Worm (Caenorhabditis elegans) whole organism, L3 larva: ENCODE data around the gene F38C2.4.

Experiments
- R02D3.7 ChIP-seq: fragments of 150-350 bp; optimal IDR thresholded peaks from 2 replicates; lab custom pipeline; 2014; ENCODE audit warnings: missing biosample characterization, missing genetic modification characterization
- ZK546.5 ChIP-seq: sonication (generic microtip); optimal IDR thresholded peaks from 2 replicates; lab custom pipeline; 2017; ENCODE audit warnings: missing biosample characterization, missing genetic modification characterization
- aly-2 ChIP-seq: fragments of 150-350 bp; optimal IDR thresholded peaks from 2 replicates; lab custom pipeline; 2014; ENCODE audit warnings: missing biosample characterization, missing genetic modification characterization
- ceh-16 ChIP-seq: sonication (generic microtip); optimal IDR thresholded peaks from 2 replicates; lab custom pipeline; 2017; ENCODE audit warnings: missing biosample characterization, missing genetic modification characterization
- ceh-82 ChIP-seq: fragments of 150-350 bp; optimal IDR thresholded peaks from 2 replicates; lab custom pipeline; 2014; ENCODE audit warnings: missing biosample characterization, missing genetic modification characterization
- ceh-9 ChIP-seq: sonication (generic microtip); optimal IDR thresholded peaks from 2 replicates; lab custom pipeline; 2018; ENCODE audit warnings: missing biosample characterization, missing genetic modification characterization
- daf-12 ChIP-seq: fragments of 150-350 bp; optimal IDR thresholded peaks from 2 replicates; lab custom pipeline; 2014; ENCODE audit warnings: missing biosample characterization, missing genetic modification reagents, missing genetic modification characterization
- egl-5 ChIP-seq: fragments of 150-350 bp; optimal IDR thresholded peaks from 2 replicates; lab custom pipeline; 2017; ENCODE audit warnings: missing biosample characterization, missing genetic modification reagents, missing genetic modification characterization, inconsistent platforms
- elt-1 ChIP-seq: fragments of 150-350 bp; optimal IDR thresholded peaks from 2 replicates; lab custom pipeline; 2014; ENCODE audit warnings: missing biosample characterization, missing genetic modification characterization
- elt-2 ChIP-seq: sonication (generic microtip); optimal IDR thresholded peaks from 2 replicates; lab custom pipeline; 2016; ENCODE audit warnings: missing genetic modification reagents, mild to moderate bottlenecking, missing genetic modification characterization, missing compliant biosample characterization
- eor-1 ChIP-seq, 2 experiments: fragments of 150-350 bp; optimal IDR thresholded peaks; 2 replicates each; lab custom pipeline; 2014 to 2018; ENCODE audit warnings: missing biosample characterization in 2 of 2, missing genetic modification characterization in 2 of 2
- fkh-2 ChIP-seq: fragments of 150-350 bp; optimal IDR thresholded peaks from 2 replicates; lab custom pipeline; 2014; ENCODE audit warnings: missing biosample characterization, missing genetic modification reagents, missing genetic modification characterization
- fos-1 ChIP-seq: fragments of 150-350 bp; optimal IDR thresholded peaks from 2 replicates; lab custom pipeline; 2014; ENCODE audit warnings: missing biosample characterization, missing genetic modification characterization
- hmg-11 ChIP-seq: sonication (generic microtip); optimal IDR thresholded peaks from 2 replicates; lab custom pipeline; 2016; ENCODE audit warnings: missing genetic modification characterization, missing compliant biosample characterization
- jun-1 ChIP-seq: fragments of 150-350 bp; optimal IDR thresholded peaks from 2 replicates; lab custom pipeline; 2014; ENCODE audit warnings: missing biosample characterization, missing genetic modification reagents, missing genetic modification characterization
- lin-15B ChIP-seq: fragments of 150-350 bp; optimal IDR thresholded peaks from 2 replicates; lab custom pipeline; 2014; ENCODE audit warnings: missing biosample characterization, missing genetic modification characterization
- lin-39 ChIP-seq: fragments of 150-350 bp; optimal IDR thresholded peaks from 2 replicates; lab custom pipeline; 2018; ENCODE audit warnings: missing biosample characterization, missing genetic modification reagents, missing genetic modification characterization
- lsy-12 ChIP-seq: sonication (generic microtip); optimal IDR thresholded peaks from 2 replicates; lab custom pipeline; 2016; ENCODE audit warnings: mild to moderate bottlenecking, missing genetic modification characterization, missing compliant biosample characterization
- mdl-1 ChIP-seq: fragments of 150-350 bp; optimal IDR thresholded peaks from 2 replicates; lab custom pipeline; 2014; ENCODE audit warnings: missing biosample characterization, missing genetic modification characterization
- mml-1 ChIP-seq: fragments of 150-350 bp; sonication (generic microtip); optimal IDR thresholded peaks from 3 replicates; lab custom pipeline; 2014; ENCODE audit warnings: missing biosample characterization, missing genetic modification characterization
- nfya-1 ChIP-seq: sonication (generic microtip); optimal IDR thresholded peaks from 2 replicates; lab custom pipeline; 2017; ENCODE audit warnings: missing genetic modification characterization, mild to moderate bottlenecking, missing compliant biosample characterization, antibody characterized with exemption, moderate library complexity; ENCODE audit not compliant: insufficient read depth
- nhr-11 ChIP-seq: fragments of 150-350 bp; optimal IDR thresholded peaks from 2 replicates; lab custom pipeline; 2014; ENCODE audit warnings: missing biosample characterization, missing genetic modification characterization
- nhr-12 ChIP-seq: fragments of 150-350 bp; optimal IDR thresholded peaks from 2 replicates; lab custom pipeline; 2014; ENCODE audit warnings: missing biosample characterization, missing genetic modification characterization
- nhr-23 ChIP-seq: fragments of 150-350 bp; optimal IDR thresholded peaks from 2 replicates; lab custom pipeline; 2014; ENCODE audit warnings: missing biosample characterization, missing genetic modification reagents, missing genetic modification characterization
- nhr-237 ChIP-seq: fragments of 150-350 bp; optimal IDR thresholded peaks from 2 replicates; lab custom pipeline; 2014; ENCODE audit warnings: missing biosample characterization, missing genetic modification characterization
- nhr-28 ChIP-seq: fragments of 150-350 bp; optimal IDR thresholded peaks from 2 replicates; lab custom pipeline; 2014; ENCODE audit warnings: missing biosample characterization, missing genetic modification characterization
- nhr-43 ChIP-seq: sonication (generic microtip); optimal IDR thresholded peaks from 2 replicates; lab custom pipeline; 2016; ENCODE audit warnings: mild to moderate bottlenecking, missing genetic modification characterization, missing compliant biosample characterization; ENCODE audit not compliant: poor library complexity, severe bottlenecking
- nhr-67 ChIP-seq: fragments of 150-350 bp; optimal IDR thresholded peaks from 2 replicates; lab custom pipeline; 2014; ENCODE audit warnings: missing biosample characterization, missing genetic modification characterization
- nhr-76 ChIP-seq: fragments of 150-350 bp; sonication (generic microtip); optimal IDR thresholded peaks from 5 replicates; lab custom pipeline; 2014; ENCODE audit warnings: missing biosample characterization, missing genetic modification characterization
- nhr-77 ChIP-seq: fragments of 150-350 bp; optimal IDR thresholded peaks from 2 replicates; lab custom pipeline; 2014; ENCODE audit warnings: missing biosample characterization, missing genetic modification characterization
- pqm-1 ChIP-seq: fragments of 150-350 bp; optimal IDR thresholded peaks from 2 replicates; lab custom pipeline; 2017; ENCODE audit warnings: missing biosample characterization, missing genetic modification characterization, inconsistent platforms
- sea-2 ChIP-seq: fragments of 150-350 bp; sonication (generic microtip); optimal IDR thresholded peaks from 4 replicates; lab custom pipeline; 2014; ENCODE audit warnings: missing biosample characterization, missing genetic modification reagents, missing genetic modification characterization
- skn-1 ChIP-seq: fragments of 150-350 bp; optimal IDR thresholded peaks from 2 replicates; lab custom pipeline; 2014; ENCODE audit warnings: missing biosample characterization, missing genetic modification characterization
- snpc-4 ChIP-seq: fragments of 150-350 bp; optimal IDR thresholded peaks from 2 replicates; lab custom pipeline; 2014; ENCODE audit warnings: missing biosample characterization, missing genetic modification characterization
- tbx-2 ChIP-seq: sonication (generic microtip); optimal IDR thresholded peaks from 2 replicates; lab custom pipeline; 2016; ENCODE audit warnings: mild to moderate bottlenecking, missing genetic modification characterization, missing compliant biosample characterization
- unc-39 ChIP-seq: sonication (generic microtip); optimal IDR thresholded peaks from 4 replicates; lab custom pipeline; 2017; ENCODE audit warnings: missing biosample characterization, missing genetic modification characterization
- ztf-11 ChIP-seq: fragments of 150-350 bp; optimal IDR thresholded peaks from 2 replicates; lab custom pipeline; 2014; ENCODE audit warnings: missing biosample characterization, missing genetic modification characterization
- ztf-4 ChIP-seq: fragments of 150-350 bp; optimal IDR thresholded peaks from 2 replicates; lab custom pipeline; 2014; ENCODE audit warnings: missing biosample characterization, missing genetic modification characterization

Gene F38C2.4

ce11 chrIV:16277291-16277690, 6.2 kb downstream of the F38C2.4 start, which contains the start of gene F38C2.7:
Gene F38C2.7, minus strand, starts transcription at chrIV:16277391.
- TF ChIP-seq ZK546.5 (no peak), aly-2 (tag; lab: Kevin White, UChicago) (no peak), fos-1 (no peak), lsy-12 (tag; lab: Kevin White, UChicago) (no peak), R02D3.7 (tag; lab: Kevin White, UChicago) (no peak), skn-1 (tag; lab: Kevin White, UChicago) (no peak), eor-1 (tag; optimal IDR thresholded peaks at IDR 0.05; lab: Kevin White, UChicago) (no peak), ceh-9 (tag; lab: Kevin White, UChicago) (no peak), nhr-28 (tag; lab: Kevin White, UChicago) (no peak), elt-1 (tag; lab: Kevin White, UChicago) (no peak), fkh-2 (tag; lab: Kevin White, UChicago) (no peak), nhr-43 (tag; lab: Kevin White, UChicago) (no peak), egl-5 (no peak), nhr-77 (tag; lab: Kevin White, UChicago) (no peak), ceh-16 (tag; lab: Kevin White, UChicago) (no peak), sea-2 (GFP tag; lab: Kevin White, UChicago) (no peak), nhr-12 (tag; lab: Kevin White, UChicago) (no peak), nhr-237 (tag; lab: Kevin White, UChicago) (no peak)
- TF ChIP-seq, all 47 proteins: peak for 0

- TF ChIP-seq lin-15B (tag; lab: Kevin White, UChicago) (no peak), nhr-67 (tag; lab: Kevin White, UChicago) (no peak), daf-12 (tag; lab: Kevin White, UChicago) (no peak), ztf-4 (tag; lab: Kevin White, UChicago) (no peak), nhr-23 (tag; lab: Kevin White, UChicago) (no peak)
Observed at ce11 chrIV:16277902-16278301, 6.8 kb downstream of the F38C2.4 start, which contains the start of gene ccch-2. Gene ccch-2, plus strand, starts transcription at chrIV:16278202.

ce11 chrIV:16280614-16281013, 9.6 kb downstream of the F38C2.4 start, which contains the start of gene clec-191:
Gene clec-191, minus strand, starts transcription at chrIV:16280714.
- TF ChIP-seq elt-2 (tag; lab: Kevin White, UChicago) (no peak), fkh-2 (tag; lab: Kevin White, UChicago) (no peak), lin-39 (tag; lab: Kevin White, UChicago) (no peak), unc-39 (tag; lab: Kevin White, UChicago) (no peak), nhr-237 (tag; lab: Kevin White, UChicago) (no peak), R02D3.7 (tag; lab: Kevin White, UChicago) (no peak), aly-2 (tag; lab: Kevin White, UChicago) (no peak), hmg-11 (no peak), nhr-67 (tag; lab: Kevin White, UChicago) (no peak), pqm-1 (no peak), ztf-4 (tag; lab: Kevin White, UChicago) (no peak), mdl-1 (tag; lab: Kevin White, UChicago) (no peak), ceh-16 (tag; lab: Kevin White, UChicago) (no peak), nhr-43 (tag; lab: Kevin White, UChicago) (no peak), tbx-2 (tag; lab: Kevin White, UChicago) (no peak), nfya-1 (no peak), snpc-4 (no peak), fos-1 (no peak), nhr-76 (no peak), ztf-11 (tag; lab: Kevin White, UChicago) (no peak)
- TF ChIP-seq, all 47 proteins: peak for 0

- TF ChIP-seq egl-5 (no peak), nhr-11 (tag; lab: Kevin White, UChicago) (no peak), lin-15B (tag; lab: Kevin White, UChicago) (no peak), ZK546.5 (no peak), ceh-82 (tag; lab: Kevin White, UChicago) (no peak), jun-1 (tag; lab: Kevin White, UChicago) (no peak), ztf-4 (tag; lab: Kevin White, UChicago) (no peak), nhr-237 (tag; lab: Kevin White, UChicago) (no peak), nfya-1 (no peak), ceh-9 (tag; lab: Kevin White, UChicago) (no peak), pqm-1 (no peak), mml-1 (no peak)
Observed at ce11 chrIV:16290745-16291144, 19.7 kb downstream of the F38C2.4 start, which contains the start of gene srz-75. Gene srz-75, minus strand, starts transcription at chrIV:16290845.
